Worm (Caenorhabditis elegans): ENCODE results near the gene Y54G2A.50.
A peak's percentile ranks its signal among the peaks of the same experiment; 100 is the strongest.
"Not testable (repeated sequence)": the region's sequence is repeated elsewhere in the genome, so short reads cannot be mapped to it uniquely, and the experiment has no call there.

The Y54G2A.50 gene

ce11 chrIV:2894630-2895029 is 23.2 kb upstream of the Y54G2A.50 start, which contains the start of gene Y54G2A.19:
Gene Y54G2A.19, minus strand, starts transcription at chrIV:2894730.
- TF ChIP-seq hlh-11 (tag; optimal IDR thresholded peaks at IDR 0.05); tra-1 (GFP tag; IDR thresholded peaks at IDR 0.05); lin-38 (GFP tag; IDR thresholded peaks at IDR 0.05): not testable (repeated sequence)

DNA sequence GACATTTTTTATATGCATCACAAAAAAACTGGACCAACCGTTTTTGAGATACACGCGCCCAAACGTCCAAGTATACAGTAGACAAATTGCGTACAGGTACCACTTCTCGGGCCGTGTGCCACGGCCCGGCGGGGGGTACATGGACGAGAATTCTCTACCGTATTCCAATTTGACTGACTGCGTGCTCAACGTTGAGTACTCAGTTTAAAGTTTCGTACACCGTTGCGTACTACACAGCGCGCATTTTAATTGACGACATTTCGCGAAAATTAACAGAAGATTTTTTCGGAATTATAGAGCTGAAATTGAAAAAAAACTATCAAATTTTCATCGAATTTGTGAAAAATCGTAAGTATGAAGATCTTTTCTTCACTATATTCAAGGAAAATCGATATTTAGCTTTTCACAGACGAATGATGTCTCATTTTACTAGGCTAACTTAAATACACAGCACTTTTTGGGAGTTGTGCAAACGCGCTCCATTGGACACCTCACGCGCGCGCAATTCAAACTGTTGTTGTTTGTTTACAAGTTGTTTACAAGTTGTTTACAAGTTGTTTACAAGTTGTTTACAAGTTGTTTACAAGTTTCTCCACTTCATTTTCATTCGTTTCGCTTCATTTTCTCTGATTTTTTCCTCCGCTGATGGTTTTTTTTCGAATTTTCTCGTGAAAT is 21.7 kb upstream of the Y54G2A.50 start:
- peak; percentile 41; the same call in 1 of the 2 replicates for TF ChIP-seq lin-29 (GFP tag; IDR thresholded peaks at IDR 0.05)
- TF ChIP-seq ceh-20 (GFP tag; IDR thresholded peaks at IDR 0.05) = peak; percentile 56; the same call in 1 of the 2 replicates
- peak; percentile 79 for TF ChIP-seq T26A8.4 (GFP tag; IDR thresholded peaks at IDR 0.05)
- peak in 1 of 2 experiments; percentile 77 for TF ChIP-seq lsy-2 (tag; optimal IDR thresholded peaks at IDR 0.05)
- peak; percentile 72 for TF ChIP-seq F37D6.2 (tag; optimal IDR thresholded peaks at IDR 0.05)
- 0 out of 2 replicates have a peak, but pooled peaks have one; percentile 44 for TF ChIP-seq tra-1 (GFP tag; IDR thresholded peaks at IDR 0.05)
- peak; percentile 83 for TF ChIP-seq ZK337.2 (GFP tag; IDR thresholded peaks at IDR 0.05)
- TF ChIP-seq nhr-42 (GFP tag; IDR thresholded peaks at IDR 0.05) = peak; percentile 80
- TF ChIP-seq vab-7 (GFP tag; IDR thresholded peaks at IDR 0.05) = peak; percentile 54
- peak; percentile 48 for TF ChIP-seq dmd-6 (GFP tag; IDR thresholded peaks at IDR 0.05)
- peak; percentile 59; the same call in 1 of the 2 replicates for TF ChIP-seq madf-9 (GFP tag; conservative IDR thresholded peaks at IDR 0.05)
- peak; percentile 47; the same call in 1 of the 2 replicates for TF ChIP-seq D1046.2 (GFP tag; IDR thresholded peaks at IDR 0.05)
- peak; percentile 93 for TF ChIP-seq lin-38 (GFP tag; IDR thresholded peaks at IDR 0.05)
- TF ChIP-seq ctbp-1 (GFP tag; IDR thresholded peaks at IDR 0.05) = peak; percentile 31; the same call in 1 of the 2 replicates
- TF ChIP-seq mes-2 (tag; optimal IDR thresholded peaks at IDR 0.05; ENCODE audit: poor library complexity, severe bottlenecking) = peak; percentile 80
- TF ChIP-seq rbr-2 (tag; optimal IDR thresholded peaks at IDR 0.05) = peak; percentile 69
- TF ChIP-seq Y48G9A.11 (GFP tag; IDR thresholded peaks at IDR 0.05) = peak; percentile 58
- peak; percentile 30 for TF ChIP-seq dpl-1 (GFP tag; optimal IDR thresholded peaks at IDR 0.05)
- not testable (repeated sequence) for TF ChIP-seq daf-16 (GFP tag; optimal IDR thresholded peaks at IDR 0.05); pha-4 (tag; optimal IDR thresholded peaks at IDR 0.05)
- TF ChIP-seq daf-16 (tag; optimal IDR thresholded peaks at IDR 0.05) = peak; percentile 26
- TF ChIP-seq arid-1 (GFP tag; conservative IDR thresholded peaks at IDR 0.05) = peak; percentile 45; the same call in 1 of the 2 replicates
- peak; percentile 7 for TF ChIP-seq hlh-11 (tag; optimal IDR thresholded peaks at IDR 0.05)
- peak; percentile 75 for TF ChIP-seq T20F7.1 (GFP tag; optimal IDR thresholded peaks at IDR 0.05)
- TF ChIP-seq dmd-9 (GFP tag; IDR thresholded peaks at IDR 0.05) = peak; percentile 90
- TF ChIP-seq hmg-1.1 (GFP tag; IDR thresholded peaks at IDR 0.05) = peak; percentile 63; the same call in 1 of the 2 replicates
- peak; percentile 54; the same call in 1 of the 2 replicates for TF ChIP-seq pha-4 (GFP tag; IDR thresholded peaks at IDR 0.05)
- TF ChIP-seq php-3 (GFP tag; IDR thresholded peaks at IDR 0.05) = 0 out of 2 replicates have a peak, but pooled peaks have one; percentile 6

DNA sequence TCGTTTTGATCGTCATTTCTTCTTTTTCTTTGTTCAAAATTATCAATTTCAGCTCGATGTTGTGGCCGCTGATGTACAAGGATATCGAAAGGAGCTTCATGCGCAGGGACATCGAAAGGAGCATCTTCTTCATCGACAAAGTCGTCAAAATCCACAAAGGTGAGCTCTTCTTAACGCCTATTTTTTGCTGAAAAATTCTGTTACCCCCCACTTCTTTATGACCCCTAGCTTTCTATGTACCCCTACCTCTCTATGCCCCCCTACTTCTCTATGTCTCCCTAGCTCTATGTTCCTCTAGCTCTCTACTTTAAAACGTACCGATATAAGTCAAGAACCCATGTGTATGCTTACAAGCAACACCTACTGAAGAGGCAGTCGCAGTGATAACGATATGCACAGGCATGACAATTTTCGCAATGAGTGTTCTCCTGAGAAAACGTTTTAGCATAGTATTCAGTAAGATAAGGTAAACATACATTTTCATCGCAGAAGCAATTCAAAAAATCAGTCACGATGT is 20.1 kb upstream of the Y54G2A.50 start, which contains the start of gene Y54G2A.36:
TSS of gene Y54G2A.36 (plus strand) at position 51 of the 517 bp plus-strand sequence.
- TF ChIP-seq aha-1 (tag) (peak; percentile 51), Y48G9A.11 (GFP tag; IDR thresholded peaks at IDR 0.05) (no peak), madf-5 (GFP tag; IDR thresholded peaks at IDR 0.05) (0 out of 4 replicates have a peak, but pooled peaks of 1 of the 2 experiments have one; percentile 19)

DNA sequence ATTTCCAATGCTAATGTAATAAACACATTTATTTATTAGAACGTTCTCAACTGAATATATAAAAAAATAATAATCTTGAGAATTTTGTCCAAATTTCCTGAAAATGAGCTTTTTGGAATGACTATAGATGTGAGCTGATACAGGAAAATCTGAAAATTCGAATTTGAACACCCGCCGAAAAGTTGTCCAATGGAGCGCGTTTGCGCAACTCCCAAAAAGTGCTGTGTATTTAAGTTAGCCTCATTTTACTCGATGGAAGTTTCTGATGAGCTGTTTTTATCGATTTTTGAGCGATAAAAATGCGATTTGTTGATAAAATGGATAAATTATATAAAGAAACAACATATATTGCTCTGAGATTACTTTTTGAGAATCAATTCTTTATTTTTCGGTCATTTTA is 15.9 kb upstream of the Y54G2A.50 start:
- TF ChIP-seq lin-38 (GFP tag; IDR thresholded peaks at IDR 0.05) (peak; percentile 92), hmg-1.1 (GFP tag; IDR thresholded peaks at IDR 0.05) (0 out of 2 replicates have a peak, but pooled peaks have one; percentile 20), dpl-1 (GFP tag; optimal IDR thresholded peaks at IDR 0.05) (peak; percentile 5)

ce11 chrIV:2914545-2914944 is 3.3 kb upstream of the Y54G2A.50 start:
- TF ChIP-seq mdt-29 (GFP tag; IDR thresholded peaks at IDR 0.05) = 0 out of 2 replicates have a peak, but pooled peaks have one; percentile 16
- TF ChIP-seq Y48G9A.11 (GFP tag; IDR thresholded peaks at IDR 0.05) = peak; percentile 18; the same call in 1 of the 2 replicates
- TF ChIP-seq nhr-111 (GFP tag; optimal IDR thresholded peaks at IDR 0.05) = no peak
- TF ChIP-seq ceh-20 (GFP tag; IDR thresholded peaks at IDR 0.05) = no peak
- TF ChIP-seq madf-5 (GFP tag; IDR thresholded peaks at IDR 0.05) = no peak
- TF ChIP-seq ctbp-1 (GFP tag; IDR thresholded peaks at IDR 0.05) = no peak
- no peak for TF ChIP-seq attf-4 (tag; optimal IDR thresholded peaks at IDR 0.05)
- peak; percentile 57 for TF ChIP-seq lin-38 (GFP tag; IDR thresholded peaks at IDR 0.05)
- no peak for TF ChIP-seq egl-27 (tag; optimal IDR thresholded peaks at IDR 0.05)
- no peak for TF ChIP-seq hif-1 (tag; optimal IDR thresholded peaks at IDR 0.05)

Data from whole organism, L4 larva.